Fruit fly (Drosophila melanogaster) whole organism, embryonic: ENCODE results near the gene CG5516.
A peak's percentile ranks its signal among the peaks of the same experiment; 100 is the strongest.

ENCODE experiments used
- Atf3 ChIP-seq: fragments of 200-800 bp; sonication (Bioruptor generic); optimal IDR thresholded peaks from 3 replicates; lab custom pipeline; 2016; ENCODE audit warnings: missing biosample characterization, missing genetic modification characterization
- Blimp-1 ChIP-seq: fragments of 200-800 bp; sonication (Bioruptor generic); optimal IDR thresholded peaks from 3 replicates; lab custom pipeline; 2018; ENCODE audit warnings: missing biosample characterization, missing genetic modification characterization, mild to moderate bottlenecking, moderate library complexity, missing genetic modification reagents
- CG1024 ChIP-seq: fragments of 200-800 bp; sonication (Bioruptor generic); IDR thresholded peaks from 2 replicates; pipeline ENCODE4 v1.3.6; 2022; ENCODE audit warnings: missing biosample characterization, missing genetic modification characterization
- CG10321 ChIP-seq: fragments of 200-800 bp; sonication (Bioruptor generic); IDR thresholded peaks from 2 replicates; pipeline ENCODE4 v1.3.6; 2022; ENCODE audit warnings: missing biosample characterization, missing genetic modification characterization
- CG10543 ChIP-seq: fragments of 200-800 bp; sonication (Bioruptor generic); optimal IDR thresholded peaks from 3 replicates; lab custom pipeline; 2017; ENCODE audit warnings: missing biosample characterization, mild to moderate bottlenecking, missing genetic modification characterization, moderate library complexity
- CG1233 ChIP-seq: fragments of 200-800 bp; sonication (Bioruptor generic); optimal IDR thresholded peaks from 4 replicates; lab custom pipeline; 2018; ENCODE audit warnings: missing biosample characterization, mild to moderate bottlenecking, missing genetic modification characterization
- CG13624 ChIP-seq: fragments of 200-800 bp; sonication (Bioruptor generic); optimal IDR thresholded peaks from 2 replicates; lab custom pipeline; 2016; ENCODE audit warnings: missing biosample characterization, missing genetic modification characterization
- CG13894 ChIP-seq: fragments of 200-800 bp; sonication (Bioruptor generic); optimal IDR thresholded peaks from 3 replicates; lab custom pipeline; 2018; ENCODE audit warnings: missing biosample characterization, mild to moderate bottlenecking, missing genetic modification characterization, moderate library complexity
- CG1602 ChIP-seq: fragments of 200-800 bp; sonication (Bioruptor generic); optimal IDR thresholded peaks from 3 replicates; lab custom pipeline; 2016; ENCODE audit warnings: missing biosample characterization, missing genetic modification characterization
- CG17328 ChIP-seq: fragments of 200-800 bp; sonication (Bioruptor generic); IDR thresholded peaks from 2 replicates; pipeline ENCODE4 v1.3.6; 2022; ENCODE audit warnings: missing biosample characterization, missing genetic modification characterization
- CG17802 ChIP-seq: fragments of 200-800 bp; sonication (Bioruptor generic); optimal IDR thresholded peaks from 2 replicates; lab custom pipeline; 2018; ENCODE audit warnings: missing biosample characterization, mild to moderate bottlenecking, missing genetic modification characterization, moderate library complexity
- CG17912 ChIP-seq: fragments of 200-800 bp; sonication (Bioruptor generic); optimal IDR thresholded peaks from 2 replicates; lab custom pipeline; 2018; ENCODE audit warnings: missing biosample characterization, mild to moderate bottlenecking, missing genetic modification characterization
- CG18764 ChIP-seq: fragments of 200-800 bp; sonication (Bioruptor generic); optimal IDR thresholded peaks from 3 replicates; lab custom pipeline; 2016; ENCODE audit warnings: missing biosample characterization, missing genetic modification characterization
- CG30020 ChIP-seq: fragments of 200-800 bp; optimal IDR thresholded peaks from 2 replicates; lab custom pipeline; 2019; ENCODE audit warnings: missing biosample characterization, mild to moderate bottlenecking, missing genetic modification characterization, moderate library complexity
- CG32532 ChIP-seq: fragments of 200-800 bp; sonication (Bioruptor generic); IDR thresholded peaks from 2 replicates; pipeline ENCODE4 v1.3.6; 2022; ENCODE audit warnings: missing biosample characterization, missing genetic modification characterization
- CG8089 ChIP-seq: fragments of 200-800 bp; sonication (Bioruptor generic); optimal IDR thresholded peaks from 3 replicates; lab custom pipeline; 2016; ENCODE audit warnings: missing biosample characterization, missing genetic modification characterization
- CG9215 ChIP-seq: fragments of 200-800 bp; sonication (Bioruptor generic); IDR thresholded peaks from 2 replicates; pipeline ENCODE4 v1.3.6; 2022; ENCODE audit warnings: missing biosample characterization, missing genetic modification characterization
- CTCF ChIP-seq: fragments of 200-800 bp; sonication (Bioruptor generic); optimal IDR thresholded peaks from 2 replicates; lab custom pipeline; 2017; ENCODE audit warnings: missing biosample characterization, mild to moderate bottlenecking, missing genetic modification characterization, moderate library complexity
- Chrac-16 ChIP-seq: fragments of 200-800 bp; sonication (Bioruptor generic); optimal IDR thresholded peaks from 3 replicates; lab custom pipeline; 2016; ENCODE audit warnings: missing biosample characterization, missing genetic modification characterization
- Dip3 ChIP-seq: fragments of 200-800 bp; sonication (Bioruptor generic); optimal IDR thresholded peaks from 3 replicates; lab custom pipeline; 2016; ENCODE audit warnings: missing biosample characterization, missing genetic modification characterization
- Ets65A ChIP-seq: fragments of 200-800 bp; sonication (Bioruptor generic); peaks from one replicate; lab custom pipeline; 2016; ENCODE audit warnings: missing biosample characterization, missing genetic modification characterization
- Fer2 ChIP-seq: fragments of 200-800 bp; sonication (Bioruptor generic); optimal IDR thresholded peaks from 2 replicates; lab custom pipeline; 2018; ENCODE audit warnings: missing biosample characterization, mild to moderate bottlenecking, missing genetic modification characterization, moderate library complexity
- GATAe ChIP-seq: fragments of 200-800 bp; sonication (Bioruptor generic); conservative IDR thresholded peaks from 2 replicates; pipeline ENCODE4 v1.3.6; 2022; ENCODE audit warnings: missing biosample characterization, missing genetic modification characterization
- Jarid2 ChIP-seq: fragments of 200-800 bp; sonication (Bioruptor generic); optimal IDR thresholded peaks from 3 replicates; lab custom pipeline; 2017; ENCODE audit warnings: mild to moderate bottlenecking, missing biosample characterization, missing genetic modification reagents, missing genetic modification characterization
- Max ChIP-seq: fragments of 200-800 bp; sonication (Bioruptor generic); optimal IDR thresholded peaks from 2 replicates; lab custom pipeline; 2016; ENCODE audit warnings: missing biosample characterization, mild to moderate bottlenecking, missing genetic modification characterization
- Meics ChIP-seq: fragments of 200-800 bp; sonication (Bioruptor generic); optimal IDR thresholded peaks from 2 replicates; lab custom pipeline; 2017; ENCODE audit warnings: missing biosample characterization, mild to moderate bottlenecking, missing genetic modification characterization
- Pdp1 ChIP-seq, 2 experiments: fragments of 200-800 bp; sonication (Bioruptor generic); optimal IDR thresholded peaks; 3 replicates each; lab custom pipeline; 2016; ENCODE audit warnings: missing biosample characterization in 2 of 2, missing genetic modification characterization in 2 of 2, mild to moderate bottlenecking in 1 of 2, moderate library complexity in 1 of 2
- Side ChIP-seq: fragments of 200-800 bp; sonication (Bioruptor generic); optimal IDR thresholded peaks from 2 replicates; lab custom pipeline; 2016; ENCODE audit warnings: missing biosample characterization, missing genetic modification characterization
- Taf1 ChIP-seq: fragments of 200-800 bp; sonication (Bioruptor generic); IDR thresholded peaks from 2 replicates; pipeline ENCODE4 v1.3.6; 2022; ENCODE audit warnings: missing biosample characterization, missing genetic modification characterization
- aop ChIP-seq: fragments of 200-800 bp; sonication (Bioruptor generic); IDR thresholded peaks from 2 replicates; pipeline ENCODE4 v1.3.6; 2022; ENCODE audit warnings: missing biosample characterization, missing genetic modification characterization
- bowl ChIP-seq: fragments of 200-800 bp; sonication (Bioruptor generic); IDR thresholded peaks from 2 replicates; pipeline ENCODE4 v1.3.6; 2022; ENCODE audit warnings: missing biosample characterization, missing genetic modification characterization
- caup ChIP-seq: fragments of 200-800 bp; sonication (Bioruptor generic); optimal IDR thresholded peaks from 3 replicates; lab custom pipeline; 2017; ENCODE audit warnings: missing biosample characterization, mild to moderate bottlenecking, missing genetic modification characterization, moderate library complexity; ENCODE audit not compliant: severe bottlenecking
- chif ChIP-seq, 2 experiments: fragments of 200-800 bp; sonication (Bioruptor generic); optimal IDR thresholded peaks; 3 replicates each; lab custom pipeline; 2016; ENCODE audit warnings: missing biosample characterization in 2 of 2, missing genetic modification characterization in 2 of 2
- danr ChIP-seq: fragments of 200-800 bp; sonication (Bioruptor generic); IDR thresholded peaks from 2 replicates; pipeline ENCODE4 v1.3.6; 2022; ENCODE audit warnings: missing biosample characterization, missing genetic modification characterization
- dmrt99B ChIP-seq: fragments of 200-800 bp; sonication (Bioruptor generic); optimal IDR thresholded peaks from 2 replicates; lab custom pipeline; 2018; ENCODE audit warnings: missing biosample characterization, mild to moderate bottlenecking, missing genetic modification characterization, moderate library complexity
- eyg ChIP-seq: fragments of 200-800 bp; sonication (Bioruptor generic); optimal IDR thresholded peaks from 3 replicates; lab custom pipeline; 2016; ENCODE audit warnings: missing biosample characterization, missing genetic modification characterization
- fd96Cb ChIP-seq: fragments of 200-800 bp; sonication (Bioruptor generic); optimal IDR thresholded peaks from 2 replicates; lab custom pipeline; 2018; ENCODE audit warnings: missing biosample characterization, mild to moderate bottlenecking, missing genetic modification characterization, moderate library complexity
- gem ChIP-seq: fragments of 200-800 bp; sonication (Bioruptor generic); optimal IDR thresholded peaks from 2 replicates; lab custom pipeline; 2019; ENCODE audit warnings: missing biosample characterization, mild to moderate bottlenecking, missing genetic modification characterization, moderate library complexity
- lola ChIP-seq, 3 experiments: fragments of >200 bp in 2 of 3; fragments of 200-800 bp in 1 of 3; sonication (Bioruptor generic) in 1 of 3; optimal IDR thresholded peaks; 2 replicates each; lab custom pipeline; 2017 to 2019; ENCODE audit warnings: missing biosample characterization in 3 of 3, missing genetic modification characterization in 3 of 3, mild to moderate bottlenecking in 1 of 3, moderate library complexity in 1 of 3
- maf-S ChIP-seq: fragments of 200-800 bp; sonication (Bioruptor generic); optimal IDR thresholded peaks from 2 replicates; lab custom pipeline; 2016; ENCODE audit warnings: missing biosample characterization, missing genetic modification characterization
- nerfin-1 ChIP-seq: fragments of 200-800 bp; sonication (Bioruptor generic); optimal IDR thresholded peaks from 3 replicates; lab custom pipeline; 2019; ENCODE audit warnings: missing biosample characterization, mild to moderate bottlenecking, missing genetic modification characterization, moderate library complexity
- org-1 ChIP-seq: fragments of 200-800 bp; sonication (Bioruptor generic); optimal IDR thresholded peaks from 2 replicates; lab custom pipeline; 2017; ENCODE audit warnings: missing biosample characterization, missing genetic modification characterization
- p53 ChIP-seq: fragments of 200-800 bp; sonication (Bioruptor generic); optimal IDR thresholded peaks from 2 replicates; lab custom pipeline; 2016; ENCODE audit warnings: missing biosample characterization, missing genetic modification characterization
- pnt ChIP-seq: fragments of 200-800 bp; sonication (Bioruptor generic); optimal IDR thresholded peaks from 3 replicates; lab custom pipeline; 2016; ENCODE audit warnings: missing biosample characterization, missing genetic modification characterization
- repo ChIP-seq: fragments of 200-800 bp; sonication (Bioruptor generic); optimal IDR thresholded peaks from 2 replicates; lab custom pipeline; 2016; ENCODE audit warnings: missing biosample characterization, missing genetic modification characterization
- scrt ChIP-seq: fragments of 200-800 bp; sonication (Bioruptor generic); optimal IDR thresholded peaks from 2 replicates; lab custom pipeline; 2018; ENCODE audit warnings: missing biosample characterization, mild to moderate bottlenecking, missing genetic modification characterization, moderate library complexity
- sens-2 ChIP-seq: fragments of 200-800 bp; sonication (Bioruptor generic); IDR thresholded peaks from 2 replicates; pipeline ENCODE4 v1.3.6; 2022; ENCODE audit warnings: missing biosample characterization, missing genetic modification characterization
- slou ChIP-seq: fragments of 200-800 bp; sonication (Bioruptor generic); optimal IDR thresholded peaks from 3 replicates; lab custom pipeline; 2016; ENCODE audit warnings: missing biosample characterization, missing genetic modification characterization
- sqz ChIP-seq: fragments of 200-800 bp; sonication (Bioruptor generic); optimal IDR thresholded peaks from 3 replicates; lab custom pipeline; 2018; ENCODE audit warnings: missing biosample characterization, mild to moderate bottlenecking, missing genetic modification characterization
- sug ChIP-seq: fragments of 200-800 bp; optimal IDR thresholded peaks from 2 replicates; lab custom pipeline; 2019; ENCODE audit warnings: missing biosample characterization, mild to moderate bottlenecking, missing genetic modification characterization, moderate library complexity
- tna ChIP-seq: fragments of 200-800 bp; sonication (Bioruptor generic); IDR thresholded peaks from 2 replicates; pipeline ENCODE4 v1.3.6; 2022; ENCODE audit warnings: missing biosample characterization, missing genetic modification characterization; ENCODE audit not compliant: partially characterized antibody
- vnd ChIP-seq: fragments of 200-800 bp; sonication (Bioruptor generic); IDR thresholded peaks from 3 replicates; pipeline ENCODE4 v1.3.6; 2022; ENCODE audit warnings: missing biosample characterization, missing genetic modification characterization; ENCODE audit not compliant: partially characterized antibody

Gene CG5516

dm6 chr3R:16005943-16006342 is 42.3 kb downstream of the CG5516 start (continued):
- TF ChIP-seq CG9215: no peak
- TF ChIP-seq sug (tag; lab: Kevin White, UChicago): no peak
- TF ChIP-seq gem (tag; lab: Kevin White, UChicago): peak; percentile 60
- no peak for TF ChIP-seq Atf3 (GFP tag; lab: Kevin White, UChicago)
- no peak for TF ChIP-seq Taf1 (GFP tag; lab: Robert Waterston, UW)
- peak; percentile 20 for TF ChIP-seq fd96Cb
- TF ChIP-seq dmrt99B: peak; percentile 43
- TF ChIP-seq CG10321 (GFP tag; lab: Robert Waterston, UW): no peak
- no peak for TF ChIP-seq CG13624 (GFP tag; lab: Kevin White, UChicago)
- no peak for TF ChIP-seq Dip3
- no peak for TF ChIP-seq CG17328 (GFP tag; lab: Robert Waterston, UW)
- no peak for TF ChIP-seq Jarid2
- no peak for TF ChIP-seq repo (GFP tag; lab: Kevin White, UChicago)
- TF ChIP-seq pnt: no peak
- peak; percentile 65 for TF ChIP-seq Blimp-1 (GFP tag; lab: Kevin White, UChicago)
- peak; percentile 1 for TF ChIP-seq CG10543 (GFP tag; lab: Kevin White, UChicago)
- no peak for TF ChIP-seq Ets65A (GFP tag; lab: Kevin White, UChicago)
- TF ChIP-seq p53 (GFP tag; lab: Kevin White, UChicago): no peak
- TF ChIP-seq maf-S (GFP tag; lab: Kevin White, UChicago): peak; percentile 14
- TF ChIP-seq Meics (GFP tag; lab: Kevin White, UChicago): peak; percentile 40
- no peak for TF ChIP-seq danr
- peak; percentile 42 for TF ChIP-seq org-1 (GFP tag; lab: Kevin White, UChicago)
- TF ChIP-seq CG13894 (tag; lab: Kevin White, UChicago): no peak
- peak; percentile 29 for TF ChIP-seq slou (GFP tag; lab: Kevin White, UChicago)
- TF ChIP-seq CG1233 (GFP tag; lab: Kevin White, UChicago): peak; percentile 65
- TF ChIP-seq Max: no peak
- TF ChIP-seq eyg (GFP tag; lab: Kevin White, UChicago): no peak
- TF ChIP-seq CTCF (GFP tag; lab: Kevin White, UChicago): no peak
- no peak for TF ChIP-seq CG18764 (GFP tag; lab: Kevin White, UChicago)
- no peak for TF ChIP-seq vnd
- no peak for TF ChIP-seq sens-2 (GFP tag; lab: Robert Waterston, UW)
- no peak for TF ChIP-seq chif (GFP tag; optimal IDR thresholded peaks at IDR 0.05; lab: Kevin White, UChicago)
- no peak for TF ChIP-seq CG1602
- TF ChIP-seq Fer2 (tag; lab: Kevin White, UChicago): no peak
- peak; percentile 49 for TF ChIP-seq CG17912 (GFP tag; lab: Kevin White, UChicago)
- TF ChIP-seq CG1024 (GFP tag; lab: Robert Waterston, UW): no peak
- peak; percentile 70 for TF ChIP-seq nerfin-1
- no peak for TF ChIP-seq tna (GFP tag; lab: Robert Waterston, UW)
- no peak for TF ChIP-seq Side (GFP tag; lab: Kevin White, UChicago)
- TF ChIP-seq sqz (GFP tag; lab: Kevin White, UChicago): peak; percentile 53
- no peak for TF ChIP-seq CG17802
- no peak for TF ChIP-seq CG30020 (tag; lab: Kevin White, UChicago)
- peak; percentile 29 for TF ChIP-seq caup (GFP tag; lab: Kevin White, UChicago)
- TF ChIP-seq Chrac-16 (GFP tag; lab: Kevin White, UChicago): no peak
- no peak; the same call in 1 of the 2 replicates for TF ChIP-seq GATAe (GFP tag; lab: Robert Waterston, UW)
- TF ChIP-seq lola (GFP tag; optimal IDR thresholded peaks at IDR 0.05; lab: Kevin White, UChicago): no peak
- TF ChIP-seq CG8089 (GFP tag; lab: Kevin White, UChicago): no peak
- no peak for TF ChIP-seq CG32532 (GFP tag; lab: Robert Waterston, UW)
- peak; percentile 15 for TF ChIP-seq scrt (GFP tag; lab: Kevin White, UChicago)
- TF ChIP-seq aop (GFP tag; lab: Robert Waterston, UW): no peak
- TF ChIP-seq bowl: no peak
- TF ChIP-seq Pdp1 (GFP tag; optimal IDR thresholded peaks at IDR 0.05; lab: Kevin White, UChicago): peak in 1 of 2 experiments; percentile 63
